Worm (Caenorhabditis elegans) whole organism, young adult: ENCODE measurements around the gene clec-24.

ENCODE experiments used
- B0261.1 ChIP-seq: sonication (generic microtip); optimal IDR thresholded peaks from 2 replicates; lab custom pipeline; 2016; ENCODE audit warnings: mild to moderate bottlenecking, missing genetic modification characterization, moderate library complexity, missing compliant biosample characterization
- B0336.3 ChIP-seq: fragments of 200-800 bp; sonication (Bioruptor generic); IDR thresholded peaks from 2 replicates; pipeline ENCODE4 v1.3.6; 2022; ENCODE audit warnings: missing genetic modification characterization, missing compliant biosample characterization
- F23B12.7 ChIP-seq: sonication (generic microtip); optimal IDR thresholded peaks from 2 replicates; lab custom pipeline; 2017; ENCODE audit warnings: missing genetic modification characterization, mild to moderate bottlenecking, missing compliant biosample characterization, antibody characterized with exemption, moderate library complexity; ENCODE audit not compliant: insufficient read depth
- F52B5.7 ChIP-seq: sonication (generic microtip); optimal IDR thresholded peaks from 2 replicates; lab custom pipeline; 2016; ENCODE audit warnings: mild to moderate bottlenecking, missing genetic modification characterization, missing compliant biosample characterization
- T07F8.4 ChIP-seq: sonication (generic microtip); optimal IDR thresholded peaks from 2 replicates; lab custom pipeline; 2016; ENCODE audit warnings: mild to moderate bottlenecking, missing genetic modification characterization, moderate library complexity, missing compliant biosample characterization
- Y56A3A.18 ChIP-seq: fragments of 200-800 bp; sonication (Bioruptor generic); IDR thresholded peaks from 2 replicates; pipeline ENCODE4 v1.3.6; 2022; ENCODE audit warnings: missing genetic modification reagents, missing genetic modification characterization, missing compliant biosample characterization
- Y67H2A.10 ChIP-seq: fragments of 200-800 bp; sonication (Bioruptor generic); conservative IDR thresholded peaks from 2 replicates; pipeline ENCODE4 v1.3.6; 2022; ENCODE audit warnings: missing genetic modification reagents, missing genetic modification characterization, missing compliant biosample characterization
- ZK185.1 ChIP-seq: sonication (generic microtip); optimal IDR thresholded peaks from 2 replicates; lab custom pipeline; 2016; ENCODE audit warnings: mild to moderate bottlenecking, missing genetic modification characterization, missing compliant biosample characterization; ENCODE audit not compliant: poor library complexity, severe bottlenecking
- atf-7 ChIP-seq: sonication (generic microtip); optimal IDR thresholded peaks from 2 replicates; lab custom pipeline; 2017; ENCODE audit warnings: mild to moderate bottlenecking, missing genetic modification characterization, missing compliant biosample characterization
- attf-6 ChIP-seq: fragments of 200-800 bp; sonication (Bioruptor generic); IDR thresholded peaks from 2 replicates; pipeline ENCODE4 v1.3.6; 2022; ENCODE audit warnings: missing genetic modification reagents, missing genetic modification characterization, missing compliant biosample characterization
- ccch-3 ChIP-seq: fragments of 200-800 bp; sonication (Bioruptor generic); optimal IDR thresholded peaks from 2 replicates; lab custom pipeline; 2018; ENCODE audit warnings: mild to moderate bottlenecking, missing genetic modification characterization, missing compliant biosample characterization
- cebp-2 ChIP-seq: fragments of 200-800 bp; sonication (Bioruptor generic); IDR thresholded peaks from 2 replicates; pipeline ENCODE4 v1.3.6; 2022; ENCODE audit warnings: missing genetic modification characterization, missing compliant biosample characterization
- ceh-27 ChIP-seq: fragments of 200-800 bp; sonication (Bioruptor generic); optimal IDR thresholded peaks from 2 replicates; lab custom pipeline; 2018; ENCODE audit warnings: mild to moderate bottlenecking, missing genetic modification characterization, moderate library complexity, missing compliant biosample characterization
- ceh-40 ChIP-seq: fragments of 200-800 bp; sonication (Bioruptor generic); IDR thresholded peaks from 2 replicates; pipeline ENCODE4 v1.3.6; 2022; ENCODE audit warnings: missing genetic modification characterization, missing compliant biosample characterization
- ceh-58 ChIP-seq: fragments of 200-800 bp; sonication (Bioruptor generic); IDR thresholded peaks from 2 replicates; pipeline ENCODE4 v1.3.6; 2022; ENCODE audit warnings: missing genetic modification characterization, missing compliant biosample characterization
- ceh-79 ChIP-seq: sonication (generic microtip); optimal IDR thresholded peaks from 2 replicates; lab custom pipeline; 2017; ENCODE audit warnings: mild to moderate bottlenecking, missing genetic modification characterization, missing compliant biosample characterization
- chd-7 ChIP-seq: sonication (generic microtip); optimal IDR thresholded peaks from 2 replicates; lab custom pipeline; 2016; ENCODE audit warnings: mild to moderate bottlenecking, missing genetic modification characterization, moderate library complexity, missing compliant biosample characterization
- egl-44 ChIP-seq: fragments of 200-800 bp; sonication (Bioruptor generic); IDR thresholded peaks from 2 replicates; pipeline ENCODE4 v1.3.6; 2022; ENCODE audit warnings: missing genetic modification reagents, missing genetic modification characterization, missing compliant biosample characterization
- ets-4 ChIP-seq: fragments of 200-800 bp; sonication (Bioruptor generic); optimal IDR thresholded peaks from 2 replicates; lab custom pipeline; 2018; ENCODE audit warnings: mild to moderate bottlenecking, missing genetic modification characterization, missing compliant biosample characterization
- fkh-3 ChIP-seq: sonication (generic microtip); optimal IDR thresholded peaks from 2 replicates; lab custom pipeline; 2016; ENCODE audit warnings: mild to moderate bottlenecking, missing genetic modification characterization, missing compliant biosample characterization
- hmg-20 ChIP-seq: fragments of 200-800 bp; sonication (Bioruptor generic); IDR thresholded peaks from 2 replicates; pipeline ENCODE4 v1.3.6; 2022; ENCODE audit warnings: missing genetic modification reagents, missing genetic modification characterization, missing compliant biosample characterization
- hrde-1 ChIP-seq: sonication (generic microtip); optimal IDR thresholded peaks from 2 replicates; lab custom pipeline; 2016; ENCODE audit warnings: missing genetic modification characterization, mild to moderate bottlenecking, missing compliant biosample characterization, moderate library complexity, missing genotype, missing genetic modification reagents, borderline replicate concordance
- hsf-1 ChIP-seq: fragments of 200-800 bp; sonication (Bioruptor generic); IDR thresholded peaks from 2 replicates; pipeline ENCODE4 v1.3.6; 2022; ENCODE audit warnings: missing genetic modification reagents, missing genetic modification characterization, missing compliant biosample characterization
- let-526 ChIP-seq: fragments of 200-800 bp; sonication (Bioruptor generic); IDR thresholded peaks from 2 replicates; pipeline ENCODE4 v1.3.6; 2022; ENCODE audit warnings: missing genetic modification reagents, missing genetic modification characterization, missing compliant biosample characterization
- madf-3 ChIP-seq: fragments of 200-800 bp; sonication (Bioruptor generic); IDR thresholded peaks from 2 replicates; pipeline ENCODE4 v1.3.6; 2022; ENCODE audit warnings: missing genetic modification reagents, missing genetic modification characterization, missing compliant biosample characterization
- madf-6 ChIP-seq: fragments of 200-800 bp; sonication (Bioruptor generic); IDR thresholded peaks from 2 replicates; pipeline ENCODE4 v1.3.6; 2022; ENCODE audit warnings: missing genetic modification reagents, missing genetic modification characterization, missing compliant biosample characterization
- mel-28 ChIP-seq: sonication (generic microtip); optimal IDR thresholded peaks from 2 replicates; lab custom pipeline; 2016; ENCODE audit warnings: borderline replicate concordance, mild to moderate bottlenecking, missing genetic modification characterization, missing compliant biosample characterization
- mes-4 ChIP-seq: sonication (generic microtip); optimal IDR thresholded peaks from 2 replicates; lab custom pipeline; 2016; ENCODE audit warnings: missing genotype, missing genetic modification characterization, missing compliant biosample characterization
- mxl-1 ChIP-seq: sonication (generic microtip); optimal IDR thresholded peaks from 2 replicates; lab custom pipeline; 2016; ENCODE audit warnings: missing genetic modification characterization, missing compliant biosample characterization
- nfya-1 ChIP-seq: sonication (generic microtip); optimal IDR thresholded peaks from 2 replicates; lab custom pipeline; 2017; ENCODE audit warnings: antibody characterized with exemption, missing compliant biosample characterization, missing genetic modification characterization, borderline replicate concordance; ENCODE audit not compliant: insufficient read depth
- nfyb-1 ChIP-seq: fragments of 200-800 bp; sonication (Bioruptor generic); IDR thresholded peaks from 2 replicates; pipeline ENCODE4 v1.3.6; 2022; ENCODE audit warnings: missing genetic modification reagents, missing genetic modification characterization, missing compliant biosample characterization
- rec-8 ChIP-seq, 2 experiments: sonication (generic microtip); optimal IDR thresholded peaks; 2 replicates each; lab custom pipeline; 2016; ENCODE audit warnings: mild to moderate bottlenecking in 2 of 2, missing genetic modification characterization in 2 of 2, missing genetic modification reagents in 2 of 2, missing genotype in 2 of 2, missing biosample characterization in 1 of 2, missing compliant biosample characterization in 1 of 2, moderate library complexity in 1 of 2
- repo-1 ChIP-seq: sonication (generic microtip); optimal IDR thresholded peaks from 2 replicates; lab custom pipeline; 2017; ENCODE audit warnings: mild to moderate bottlenecking, missing genetic modification characterization, missing compliant biosample characterization
- snpc-1.1 ChIP-seq: sonication (generic microtip); optimal IDR thresholded peaks from 2 replicates; lab custom pipeline; 2017; ENCODE audit warnings: missing genetic modification characterization, mild to moderate bottlenecking, missing compliant biosample characterization, antibody characterized with exemption, moderate library complexity, missing genotype, missing genetic modification reagents; ENCODE audit not compliant: insufficient read depth
- tbx-9 ChIP-seq: sonication (generic microtip); optimal IDR thresholded peaks from 2 replicates; lab custom pipeline; 2016; ENCODE audit warnings: borderline replicate concordance, missing genetic modification characterization, inconsistent platforms, missing compliant biosample characterization
- zim-3 ChIP-seq: sonication (generic microtip); optimal IDR thresholded peaks from 2 replicates; lab custom pipeline; 2017; ENCODE audit warnings: mild to moderate bottlenecking, missing genetic modification characterization, moderate library complexity, missing compliant biosample characterization

The clec-24 gene

DNA sequence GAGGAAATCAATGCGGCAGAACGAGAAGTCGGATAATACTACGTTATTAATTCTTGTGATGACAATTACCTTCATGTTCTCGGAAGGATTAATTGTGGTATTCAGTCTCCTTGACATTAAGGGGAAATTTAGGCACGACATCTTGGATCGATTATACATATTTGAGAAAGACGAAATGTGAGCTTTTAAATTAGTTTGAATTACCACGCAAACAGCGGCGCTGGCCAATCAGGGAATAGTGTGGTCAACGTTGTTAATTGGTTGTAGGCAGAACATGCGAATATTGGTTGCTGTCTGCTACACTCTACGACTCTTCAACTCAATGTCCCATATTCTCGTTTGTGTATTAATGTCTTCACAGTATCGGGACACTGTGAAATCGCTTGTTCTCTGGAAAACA, 13.2 kb downstream of the clec-24 start, which contains the start of gene F49A5.10:
Gene F49A5.10, plus strand, starts transcription at position 301 of the 400 bp plus-strand sequence.
- TF ChIP-seq mxl-1 (no peak), egl-44 (GFP tag; lab: Robert Waterston, UW) (no peak), madf-3 (GFP tag; lab: Robert Waterston, UW) (no peak), T07F8.4 (no peak), tbx-9 (tag; lab: Kevin White, UChicago) (no peak), nfyb-1 (GFP tag; lab: Robert Waterston, UW) (no peak), ets-4 (no peak), chd-7 (tag; lab: Kevin White, UChicago) (no peak), ceh-79 (no peak), Y67H2A.10 (GFP tag; lab: Robert Waterston, UW) (no peak), Y56A3A.18 (GFP tag; lab: Robert Waterston, UW) (no peak), attf-6 (GFP tag; lab: Robert Waterston, UW) (no peak), nfya-1 (tag; lab: Kevin White, UChicago) (no peak), fkh-3 (tag; lab: Kevin White, UChicago) (no peak), cebp-2 (GFP tag; lab: Robert Waterston, UW) (no peak), ceh-27 (no peak), ZK185.1 (tag; lab: Kevin White, UChicago) (no peak), snpc-1.1 (tag; lab: Kevin White, UChicago) (no peak), repo-1 (no peak)
- TF ChIP-seq, all 124 proteins: peak for 0

DNA sequence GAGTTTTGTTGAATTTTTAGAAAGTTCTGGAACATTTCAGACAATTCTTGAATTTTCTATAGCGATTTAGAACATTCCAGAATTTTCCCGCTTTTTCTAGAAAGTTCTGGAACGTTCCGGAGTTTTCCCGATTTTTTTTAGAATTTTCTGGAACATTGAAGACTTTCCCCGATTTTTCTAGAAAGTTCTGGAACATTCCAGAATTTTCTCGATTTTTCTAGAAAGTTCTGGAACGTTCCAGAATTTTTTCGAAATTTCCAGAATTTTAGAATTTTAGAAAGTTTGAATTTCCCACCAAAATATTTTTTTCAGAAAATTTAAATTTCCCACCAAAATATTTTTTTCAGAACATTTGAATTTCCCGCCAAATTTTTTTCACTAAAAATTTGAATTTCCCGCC, 15.3 kb downstream of the clec-24 start:
- peak; percentile 92 for TF ChIP-seq hsf-1 (GFP tag; lab: Robert Waterston, UW)

DNA sequence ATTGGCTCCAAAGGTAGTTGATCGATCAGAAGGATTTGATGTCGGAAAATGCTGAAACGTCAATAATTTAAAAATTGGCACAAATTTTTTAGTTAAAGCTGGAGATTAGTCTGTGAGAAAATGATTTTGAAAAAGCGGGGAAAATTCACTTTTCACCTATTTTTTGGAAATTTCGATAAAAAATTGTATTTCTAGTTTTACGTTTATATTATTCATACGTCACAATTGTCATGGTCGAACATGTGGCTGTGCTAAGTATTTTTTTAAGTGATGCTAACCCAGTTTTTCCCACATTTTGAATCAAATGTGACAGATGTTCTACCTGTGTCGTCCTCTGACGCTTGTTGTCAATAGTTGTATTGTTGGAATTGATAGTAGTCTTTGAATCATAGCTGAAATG, 17.7 kb downstream of the clec-24 start:
- TF ChIP-seq hsf-1 (GFP tag; lab: Robert Waterston, UW) = no peak
- TF ChIP-seq mel-28 (tag; lab: Kevin White, UChicago) = no peak
- no peak for TF ChIP-seq madf-6 (GFP tag; lab: Robert Waterston, UW)
- no peak for TF ChIP-seq mes-4
- TF ChIP-seq F52B5.7 (tag; lab: Kevin White, UChicago) = no peak
- no peak for TF ChIP-seq B0336.3 (GFP tag; lab: Robert Waterston, UW)
- no peak for TF ChIP-seq ceh-40
- no peak for TF ChIP-seq ccch-3 (GFP tag; lab: Kevin White, UChicago)
- no peak for TF ChIP-seq hrde-1 (tag; lab: Kevin White, UChicago)
- TF ChIP-seq B0261.1 (tag; lab: Kevin White, UChicago) = no peak
- no peak for TF ChIP-seq attf-6 (GFP tag; lab: Robert Waterston, UW)
- TF ChIP-seq rec-8 (tag; optimal IDR thresholded peaks at IDR 0.05; lab: Kevin White, UChicago) = no peak
- TF ChIP-seq let-526 = no peak
- TF ChIP-seq ceh-58 (GFP tag; lab: Robert Waterston, UW) = no peak
- no peak for TF ChIP-seq zim-3 (tag; lab: Kevin White, UChicago)
- TF ChIP-seq hmg-20 (GFP tag; lab: Robert Waterston, UW) = no peak
- no peak for TF ChIP-seq atf-7
- no peak for TF ChIP-seq F23B12.7 (tag; lab: Kevin White, UChicago)
